Fruit fly (Drosophila melanogaster) whole organism, adult: ENCODE data around the gene CG2533.

Experiments
- CG11617 ChIP-seq: fragments of 200-800 bp; sonication (Bioruptor generic); optimal IDR thresholded peaks from 2 replicates; lab custom pipeline; 2017; ENCODE audit warnings: mild to moderate bottlenecking, missing biosample characterization, missing genetic modification reagents, missing genetic modification characterization
- CG1620 ChIP-seq: fragments of 200-800 bp; sonication (Bioruptor generic); optimal IDR thresholded peaks from 2 replicates; lab custom pipeline; 2016; ENCODE audit warnings: missing biosample characterization, missing genetic modification characterization
- CG33017 ChIP-seq: fragments of 200-800 bp; sonication (Bioruptor generic); optimal IDR thresholded peaks from 2 replicates; lab custom pipeline; 2018; ENCODE audit warnings: missing biosample characterization, mild to moderate bottlenecking, missing genetic modification characterization, moderate library complexity
- CG5204 ChIP-seq: fragments of 200-800 bp; sonication (Bioruptor generic); optimal IDR thresholded peaks from 2 replicates; lab custom pipeline; 2016; ENCODE audit warnings: missing biosample characterization, missing genetic modification characterization
- CG7045 ChIP-seq: fragments of 200-800 bp; sonication (Bioruptor generic); optimal IDR thresholded peaks from 2 replicates; lab custom pipeline; 2017; ENCODE audit warnings: missing biosample characterization, mild to moderate bottlenecking, missing genetic modification characterization
- CG7101 ChIP-seq: fragments of 200-800 bp; sonication (Bioruptor generic); optimal IDR thresholded peaks from 2 replicates; lab custom pipeline; 2018; ENCODE audit warnings: missing biosample characterization, mild to moderate bottlenecking, missing genetic modification characterization, moderate library complexity
- Clk ChIP-seq: fragments of 200-800 bp; sonication (Bioruptor generic); optimal IDR thresholded peaks from 2 replicates; lab custom pipeline; 2017; ENCODE audit warnings: missing biosample characterization, missing genetic modification characterization
- Crg-1 ChIP-seq: fragments of 200-800 bp; sonication (Bioruptor generic); optimal IDR thresholded peaks from 2 replicates; lab custom pipeline; 2016; ENCODE audit warnings: missing biosample characterization, missing genetic modification characterization
- Hr96 ChIP-seq: fragments of 200-800 bp; sonication (Bioruptor generic); optimal IDR thresholded peaks from 2 replicates; lab custom pipeline; 2016; ENCODE audit warnings: missing biosample characterization, missing genetic modification characterization
- Mnt ChIP-seq: fragments of 200-800 bp; sonication (Bioruptor generic); optimal IDR thresholded peaks from 2 replicates; lab custom pipeline; 2016; ENCODE audit warnings: missing biosample characterization, mild to moderate bottlenecking, missing genetic modification characterization
- ovo ChIP-seq: fragments of 200-800 bp; sonication (Bioruptor generic); optimal IDR thresholded peaks from 2 replicates; lab custom pipeline; 2016; ENCODE audit warnings: missing biosample characterization, missing genetic modification characterization
- tj ChIP-seq: fragments of 200-800 bp; sonication (Bioruptor generic); optimal IDR thresholded peaks from 3 replicates; lab custom pipeline; 2017; ENCODE audit warnings: missing biosample characterization, mild to moderate bottlenecking, missing genetic modification characterization, moderate library complexity
- toe ChIP-seq: fragments of 200-800 bp; sonication (Bioruptor generic); optimal IDR thresholded peaks from 2 replicates; lab custom pipeline; 2016; ENCODE audit warnings: missing biosample characterization, missing genetic modification characterization

DNA sequence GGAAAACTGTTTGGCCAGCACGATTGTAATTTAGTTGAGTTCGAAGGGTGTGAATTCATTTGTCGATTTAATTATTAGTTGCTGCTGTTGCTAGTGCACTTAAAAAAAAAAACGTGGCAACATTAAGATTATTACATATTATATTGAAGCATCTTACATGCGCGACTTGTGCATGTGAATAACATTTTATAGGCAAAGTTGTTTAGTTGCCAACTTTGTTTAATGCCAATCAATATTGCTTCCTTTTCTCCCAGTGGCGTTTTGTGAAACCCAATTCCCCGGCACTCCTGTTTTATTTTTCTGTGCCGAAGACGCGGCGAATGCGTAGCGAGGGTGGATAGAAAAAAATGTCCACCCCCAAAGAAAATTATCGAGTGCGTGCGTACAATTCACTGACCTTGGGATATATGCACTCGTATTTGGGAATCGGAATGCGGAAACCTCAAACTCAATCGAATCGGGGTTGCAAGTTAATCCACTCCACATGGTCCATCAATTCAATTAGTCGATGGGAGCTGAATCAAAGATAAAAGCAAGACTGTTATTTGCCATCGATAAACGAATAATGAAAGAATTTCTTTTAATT lies 25.1 kb upstream of the CG2533 start:
- TF ChIP-seq CG33017 (tag; lab: Kevin White, UChicago) (no peak), ovo (GFP tag; lab: Kevin White, UChicago) (no peak), Crg-1 (GFP tag; lab: Kevin White, UChicago) (no peak), tj (GFP tag; lab: Kevin White, UChicago) (no peak), CG5204 (GFP tag; lab: Kevin White, UChicago) (no peak), CG11617 (GFP tag; lab: Kevin White, UChicago) (no peak), Hr96 (GFP tag; lab: Kevin White, UChicago) (no peak), CG1620 (no peak), CG7101 (tag; lab: Kevin White, UChicago) (no peak), Clk (no peak), CG7045 (GFP tag; lab: Kevin White, UChicago) (no peak), toe (no peak), Mnt (no peak)
